Worm (Caenorhabditis elegans) whole organism, young adult: Measurements from ENCODE around the gene nep-20.

Source experiments
- B0019.2 ChIP-seq: fragments of 200-800 bp; sonication (Bioruptor generic); conservative IDR thresholded peaks from 2 replicates; pipeline ENCODE4 v1.3.6; 2022; ENCODE audit warnings: missing genetic modification reagents, missing genetic modification characterization, missing compliant biosample characterization
- B0261.1 ChIP-seq: sonication (generic microtip); optimal IDR thresholded peaks from 2 replicates; lab custom pipeline; 2016; ENCODE audit warnings: mild to moderate bottlenecking, missing genetic modification characterization, moderate library complexity, missing compliant biosample characterization
- D2030.7 ChIP-seq: fragments of 200-800 bp; sonication (Bioruptor generic); IDR thresholded peaks from 2 replicates; pipeline ENCODE4 v1.3.6; 2022; ENCODE audit warnings: missing genetic modification reagents, missing genetic modification characterization, missing compliant biosample characterization
- F10E7.11 ChIP-seq: sonication (generic microtip); optimal IDR thresholded peaks from 2 replicates; lab custom pipeline; 2017; ENCODE audit warnings: mild to moderate bottlenecking, missing genetic modification characterization, moderate library complexity, missing compliant biosample characterization
- F22D6.2 ChIP-seq: sonication (generic microtip); optimal IDR thresholded peaks from 2 replicates; lab custom pipeline; 2016; ENCODE audit warnings: mild to moderate bottlenecking, missing genetic modification characterization, missing compliant biosample characterization
- F23B12.7 ChIP-seq: sonication (generic microtip); optimal IDR thresholded peaks from 2 replicates; lab custom pipeline; 2017; ENCODE audit warnings: missing genetic modification characterization, mild to moderate bottlenecking, missing compliant biosample characterization, antibody characterized with exemption, moderate library complexity; ENCODE audit not compliant: insufficient read depth
- F33H1.4 ChIP-seq: fragments of 200-800 bp; sonication (Bioruptor generic); IDR thresholded peaks from 2 replicates; pipeline ENCODE4 v1.3.6; 2022; ENCODE audit warnings: missing genetic modification reagents, missing genetic modification characterization, missing compliant biosample characterization
- F49E8.2 ChIP-seq: sonication (generic microtip); optimal IDR thresholded peaks from 3 replicates; lab custom pipeline; 2017; ENCODE audit warnings: missing genetic modification characterization, mild to moderate bottlenecking, missing compliant biosample characterization, antibody characterized with exemption, moderate library complexity; ENCODE audit not compliant: insufficient read depth
- T07F8.4 ChIP-seq: sonication (generic microtip); optimal IDR thresholded peaks from 2 replicates; lab custom pipeline; 2016; ENCODE audit warnings: mild to moderate bottlenecking, missing genetic modification characterization, moderate library complexity, missing compliant biosample characterization
- Y95B8A.8 ChIP-seq: fragments of 200-800 bp; sonication (Bioruptor generic); IDR thresholded peaks from 2 replicates; pipeline ENCODE4 v1.3.6; 2022; ENCODE audit warnings: missing genetic modification reagents, missing genetic modification characterization, missing compliant biosample characterization
- aptf-3 ChIP-seq: fragments of 200-800 bp; sonication (Bioruptor generic); IDR thresholded peaks from 2 replicates; pipeline ENCODE4 v1.3.6; 2022; ENCODE audit warnings: missing genetic modification characterization, missing compliant biosample characterization
- atf-7 ChIP-seq: sonication (generic microtip); optimal IDR thresholded peaks from 2 replicates; lab custom pipeline; 2017; ENCODE audit warnings: mild to moderate bottlenecking, missing genetic modification characterization, missing compliant biosample characterization
- attf-3 ChIP-seq: fragments of 200-800 bp; sonication (Bioruptor generic); conservative IDR thresholded peaks from 2 replicates; pipeline ENCODE4 v1.3.6; 2022; ENCODE audit warnings: missing genetic modification reagents, missing genetic modification characterization, missing compliant biosample characterization
- attf-6 ChIP-seq: fragments of 200-800 bp; sonication (Bioruptor generic); IDR thresholded peaks from 2 replicates; pipeline ENCODE4 v1.3.6; 2022; ENCODE audit warnings: missing genetic modification reagents, missing genetic modification characterization, missing compliant biosample characterization
- bed-2 ChIP-seq: fragments of 200-800 bp; sonication (Bioruptor generic); IDR thresholded peaks from 2 replicates; pipeline ENCODE4 v1.3.6; 2022; ENCODE audit warnings: missing genetic modification reagents, missing genetic modification characterization, missing compliant biosample characterization
- cebp-2 ChIP-seq: fragments of 200-800 bp; sonication (Bioruptor generic); IDR thresholded peaks from 2 replicates; pipeline ENCODE4 v1.3.6; 2022; ENCODE audit warnings: missing genetic modification characterization, missing compliant biosample characterization
- ceh-40 ChIP-seq: fragments of 200-800 bp; sonication (Bioruptor generic); IDR thresholded peaks from 2 replicates; pipeline ENCODE4 v1.3.6; 2022; ENCODE audit warnings: missing genetic modification characterization, missing compliant biosample characterization
- dpl-1 ChIP-seq: fragments of 150-350 bp; optimal IDR thresholded peaks from 2 replicates; lab custom pipeline; 2014; ENCODE audit warnings: missing biosample characterization, missing genetic modification reagents, missing genetic modification characterization
- egl-18 ChIP-seq: fragments of 200-800 bp; sonication (Bioruptor generic); IDR thresholded peaks from 2 replicates; pipeline ENCODE4 v1.3.6; 2022; ENCODE audit warnings: missing genetic modification reagents, missing genetic modification characterization, missing compliant biosample characterization
- hlh-26 ChIP-seq: fragments of 200-800 bp; sonication (Bioruptor generic); conservative IDR thresholded peaks from 2 replicates; pipeline ENCODE4 v1.3.6; 2022; ENCODE audit warnings: missing genetic modification reagents, missing genetic modification characterization, missing compliant biosample characterization
- hrde-1 ChIP-seq: sonication (generic microtip); optimal IDR thresholded peaks from 2 replicates; lab custom pipeline; 2016; ENCODE audit warnings: missing genetic modification characterization, mild to moderate bottlenecking, missing compliant biosample characterization, moderate library complexity, missing genotype, missing genetic modification reagents, borderline replicate concordance
- lin-26 ChIP-seq: fragments of 200-800 bp; sonication (Bioruptor generic); IDR thresholded peaks from 2 replicates; pipeline ENCODE4 v1.3.6; 2022; ENCODE audit warnings: missing genetic modification reagents, missing genetic modification characterization, missing compliant biosample characterization
- lin-54 ChIP-seq: fragments of 200-800 bp; sonication (Bioruptor generic); optimal IDR thresholded peaks from 2 replicates; lab custom pipeline; 2018; ENCODE audit warnings: mild to moderate bottlenecking, missing genetic modification characterization, missing compliant biosample characterization
- lsy-27 ChIP-seq: sonication (generic microtip); optimal IDR thresholded peaks from 2 replicates; lab custom pipeline; 2017; ENCODE audit warnings: missing genetic modification characterization, mild to moderate bottlenecking, missing compliant biosample characterization, antibody characterized with exemption, missing genotype, borderline replicate concordance; ENCODE audit not compliant: insufficient read depth
- madf-10 ChIP-seq: sonication (generic microtip); optimal IDR thresholded peaks from 2 replicates; lab custom pipeline; 2016; ENCODE audit warnings: mild to moderate bottlenecking, missing genetic modification characterization, missing compliant biosample characterization
- mcd-1 ChIP-seq: fragments of 200-800 bp; sonication (Bioruptor generic); IDR thresholded peaks from 2 replicates; pipeline ENCODE4 v1.3.6; 2022; ENCODE audit warnings: missing genetic modification reagents, missing genetic modification characterization, missing compliant biosample characterization
- mel-28 ChIP-seq: sonication (generic microtip); optimal IDR thresholded peaks from 2 replicates; lab custom pipeline; 2016; ENCODE audit warnings: borderline replicate concordance, mild to moderate bottlenecking, missing genetic modification characterization, missing compliant biosample characterization
- nfya-2 ChIP-seq: fragments of 200-800 bp; sonication (Bioruptor generic); IDR thresholded peaks from 2 replicates; pipeline ENCODE4 v1.3.6; 2022; ENCODE audit warnings: missing genetic modification reagents, missing genetic modification characterization, missing compliant biosample characterization
- nhr-120 ChIP-seq: fragments of 200-800 bp; sonication (Bioruptor generic); IDR thresholded peaks from 2 replicates; pipeline ENCODE4 v1.3.6; 2022; ENCODE audit warnings: missing genetic modification characterization, missing compliant biosample characterization
- nhr-179 ChIP-seq: sonication (generic microtip); optimal IDR thresholded peaks from 2 replicates; lab custom pipeline; 2016; ENCODE audit warnings: mild to moderate bottlenecking, missing genetic modification characterization, missing compliant biosample characterization
- nhr-90 ChIP-seq: sonication (generic microtip); optimal IDR thresholded peaks from 2 replicates; lab custom pipeline; 2016; ENCODE audit warnings: missing genotype, mild to moderate bottlenecking, missing genetic modification characterization, missing compliant biosample characterization
- pbrm-1 ChIP-seq: fragments of 200-800 bp; sonication (Bioruptor generic); IDR thresholded peaks from 2 replicates; pipeline ENCODE4 v1.3.6; 2022; ENCODE audit warnings: missing genetic modification reagents, missing genetic modification characterization, missing compliant biosample characterization
- pha-4 ChIP-seq: fragments of 150-350 bp; sonication (generic microtip); optimal IDR thresholded peaks from 2 replicates; lab custom pipeline; 2014; ENCODE audit warnings: missing biosample characterization, missing genetic modification reagents, missing genetic modification characterization
- rcor-1 ChIP-seq: fragments of 200-800 bp; sonication (Bioruptor generic); IDR thresholded peaks from 2 replicates; pipeline ENCODE4 v1.3.6; 2022; ENCODE audit warnings: missing genetic modification reagents, missing genetic modification characterization, missing compliant biosample characterization
- snpc-1.1 ChIP-seq: sonication (generic microtip); optimal IDR thresholded peaks from 2 replicates; lab custom pipeline; 2017; ENCODE audit warnings: missing genetic modification characterization, mild to moderate bottlenecking, missing compliant biosample characterization, antibody characterized with exemption, moderate library complexity, missing genotype, missing genetic modification reagents; ENCODE audit not compliant: insufficient read depth
- snpc-4 ChIP-seq, 5 experiments: fragments of 150-350 bp in 1 of 5; sonication (generic microtip) in 4 of 5; optimal IDR thresholded peaks; 2 replicates each; lab custom pipeline; 2014 to 2018; ENCODE audit warnings: missing genetic modification characterization in 5 of 5, missing biosample characterization in 3 of 5, antibody characterized with exemption in 2 of 5, mild to moderate bottlenecking in 2 of 5, missing compliant biosample characterization in 2 of 5, missing genotype in 2 of 5, moderate library complexity in 2 of 5, missing genetic modification reagents in 1 of 5
- tbp1 ChIP-seq: fragments of 200-800 bp; sonication (Bioruptor generic); optimal IDR thresholded peaks from 2 replicates; lab custom pipeline; 2018; ENCODE audit warnings: mild to moderate bottlenecking, missing genetic modification characterization, missing compliant biosample characterization
- unc-62 ChIP-seq: fragments of 150-350 bp; optimal IDR thresholded peaks from 2 replicates; lab custom pipeline; 2014; ENCODE audit warnings: missing biosample characterization, missing genetic modification reagents, missing genetic modification characterization
- zfh-2 ChIP-seq: fragments of 200-800 bp; sonication (Bioruptor generic); conservative IDR thresholded peaks from 2 replicates; pipeline ENCODE4 v1.3.6; 2022; ENCODE audit warnings: missing genetic modification reagents, missing genetic modification characterization, missing compliant biosample characterization
- zim-3 ChIP-seq: sonication (generic microtip); optimal IDR thresholded peaks from 2 replicates; lab custom pipeline; 2017; ENCODE audit warnings: mild to moderate bottlenecking, missing genetic modification characterization, moderate library complexity, missing compliant biosample characterization

The nep-20 gene

DNA sequence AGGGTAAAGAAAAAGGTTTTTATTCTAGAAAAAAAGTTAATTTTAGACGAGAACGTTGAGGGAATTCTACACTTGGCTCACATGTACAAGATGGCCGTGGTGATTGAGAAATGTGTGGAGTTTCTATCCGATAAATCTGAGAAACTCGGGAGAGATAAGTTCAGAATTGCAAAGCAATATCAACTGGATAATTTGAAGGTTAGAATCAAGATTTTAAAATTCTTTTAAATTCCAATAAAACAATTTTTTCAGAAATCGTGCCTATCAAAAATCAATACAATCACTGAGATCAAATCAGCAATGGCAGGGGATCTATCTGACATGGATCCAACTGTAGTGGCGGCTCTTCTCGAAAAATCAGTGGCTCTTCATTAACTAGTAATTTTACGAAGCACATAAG, 17.1 kb downstream of the nep-20 start, which contains the start of gene Y49F6C.2:
Gene Y49F6C.2 (plus strand): TSS at position 301 of the 400 bp plus-strand sequence.
- TF ChIP-seq lsy-27 (tag; lab: Kevin White, UChicago): no peak
- no peak for TF ChIP-seq nhr-120 (GFP tag; lab: Robert Waterston, UW)
- no peak for TF ChIP-seq atf-7 (tag; lab: Kevin White, UChicago)
- TF ChIP-seq egl-18 (GFP tag; lab: Robert Waterston, UW): no peak
- no peak for TF ChIP-seq hrde-1 (tag; lab: Kevin White, UChicago)
- no peak for TF ChIP-seq D2030.7 (GFP tag; lab: Robert Waterston, UW)
- no peak for TF ChIP-seq F10E7.11

DNA sequence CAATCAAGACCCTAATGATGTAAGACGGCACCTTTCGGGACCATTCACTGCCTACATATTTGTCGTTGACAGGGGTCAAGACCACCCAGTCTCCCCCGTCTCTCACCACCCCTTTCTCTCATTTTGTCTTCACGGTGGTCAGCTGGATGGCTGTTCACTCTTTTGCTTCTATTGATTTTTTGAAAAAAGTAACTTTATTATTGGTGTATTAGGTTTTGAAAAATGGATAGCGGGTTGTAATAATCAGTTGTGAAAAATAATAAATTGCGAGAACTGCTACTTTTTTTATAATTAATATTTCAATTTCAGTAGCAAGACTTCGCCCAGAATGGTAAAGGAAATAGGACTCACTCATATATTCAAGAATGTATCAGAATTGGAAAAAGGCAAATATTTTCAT, 18.6 kb downstream of the nep-20 start, which contains the start of gene bath-9:
Gene bath-9 (plus strand): TSS at position 301 of the 400 bp plus-strand sequence.
- TF ChIP-seq unc-62 (GFP tag; lab: Kevin White, UChicago): no peak
- TF ChIP-seq cebp-2: no peak
- no peak for TF ChIP-seq zfh-2 (GFP tag; lab: Robert Waterston, UW)
- no peak for TF ChIP-seq aptf-3 (GFP tag; lab: Robert Waterston, UW)
- TF ChIP-seq zim-3 (tag; lab: Kevin White, UChicago): no peak
- TF ChIP-seq lin-54 (GFP tag; lab: Kevin White, UChicago): no peak
- TF ChIP-seq ceh-40 (GFP tag; lab: Robert Waterston, UW): no peak
- no peak for TF ChIP-seq B0019.2 (GFP tag; lab: Robert Waterston, UW)
- TF ChIP-seq B0261.1 (tag; lab: Kevin White, UChicago): no peak
- no peak for TF ChIP-seq T07F8.4 (tag; lab: Kevin White, UChicago)
- no peak for TF ChIP-seq bed-2 (GFP tag; lab: Robert Waterston, UW)

DNA sequence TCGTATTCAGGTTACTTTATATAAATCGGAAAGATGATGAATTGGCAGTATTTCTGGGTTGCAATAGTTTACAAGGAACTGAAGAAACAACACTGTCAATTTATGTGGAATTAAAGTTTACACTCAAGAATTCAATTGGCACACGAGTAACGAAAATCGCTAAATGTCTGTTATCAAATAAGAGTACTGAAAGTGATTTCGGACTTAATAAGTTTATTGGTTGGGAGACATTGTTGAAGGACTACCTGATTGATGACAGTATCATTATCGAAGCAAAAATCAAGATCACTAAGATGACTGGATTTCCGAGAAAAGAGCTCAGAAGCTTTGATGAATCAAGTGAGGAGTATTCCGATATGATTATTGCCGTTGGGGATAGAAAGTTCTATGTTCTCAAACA, 20.1 kb downstream of the nep-20 start:
- TF ChIP-seq nhr-90 (tag; lab: Kevin White, UChicago): no peak
- TF ChIP-seq pbrm-1 (GFP tag; lab: Robert Waterston, UW): no peak
- TF ChIP-seq cebp-2: no peak
- TF ChIP-seq B0019.2 (GFP tag; lab: Robert Waterston, UW): no peak
- TF ChIP-seq pha-4 (tag; lab: Kevin White, UChicago): no peak
- no peak for TF ChIP-seq F49E8.2 (tag; lab: Kevin White, UChicago)
- TF ChIP-seq madf-10 (tag; lab: Kevin White, UChicago): no peak
- TF ChIP-seq nhr-179 (tag; lab: Kevin White, UChicago): no peak
- no peak for TF ChIP-seq hlh-26 (GFP tag; lab: Robert Waterston, UW)
- TF ChIP-seq nfya-2: no peak
- TF ChIP-seq lin-26: no peak
- TF ChIP-seq rcor-1: no peak
- no peak for TF ChIP-seq snpc-1.1 (tag; lab: Kevin White, UChicago)
- no peak for TF ChIP-seq Y95B8A.8 (GFP tag; lab: Robert Waterston, UW)
- TF ChIP-seq, all 124 proteins: peak for 0

DNA sequence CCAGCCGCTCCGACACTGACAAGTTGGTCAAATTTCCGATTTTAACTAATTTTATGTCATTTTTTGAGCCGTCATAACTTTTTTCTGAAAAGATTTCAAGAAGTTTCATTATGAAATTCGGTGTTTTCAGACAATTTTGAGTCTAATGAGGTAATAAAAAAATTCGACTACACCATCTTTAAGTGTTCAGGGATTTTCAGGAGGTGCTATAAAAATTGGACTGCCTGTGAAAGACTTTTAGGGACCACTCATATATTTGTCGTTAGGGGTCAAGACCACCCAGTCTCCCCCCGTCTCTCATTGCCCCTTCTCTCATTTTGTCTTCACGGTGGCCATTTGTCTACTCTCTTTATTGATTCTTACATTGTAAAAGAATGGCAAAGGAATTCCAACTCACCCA, 20.6 kb downstream of the nep-20 start, which contains the start of gene bath-10:
Gene bath-10 (plus strand): TSS at position 301 of the 400 bp plus-strand sequence.
- TF ChIP-seq mel-28 (tag; lab: Kevin White, UChicago) (no peak), attf-3 (GFP tag; lab: Robert Waterston, UW) (no peak), dpl-1 (GFP tag; lab: Kevin White, UChicago) (no peak), tbp1 (no peak), nfya-2 (no peak), rcor-1 (no peak), pbrm-1 (GFP tag; lab: Robert Waterston, UW) (no peak), F23B12.7 (tag; lab: Kevin White, UChicago) (no peak), F22D6.2 (tag; lab: Kevin White, UChicago) (no peak), mcd-1 (GFP tag; lab: Robert Waterston, UW) (no peak), attf-6 (GFP tag; lab: Robert Waterston, UW) (no peak), snpc-4 (GFP tag; optimal IDR thresholded peaks at IDR 0.05; lab: Kevin White, UChicago) (no peak), snpc-4 (tag; optimal IDR thresholded peaks at IDR 0.05; lab: Kevin White, UChicago) (no peak), F33H1.4 (no peak), D2030.7 (GFP tag; lab: Robert Waterston, UW) (no peak)
- TF ChIP-seq, all 124 proteins: peak for 0
